Fruit fly (Drosophila melanogaster) whole organism, embryonic: Measurements from ENCODE around the gene pyd.
A peak's percentile ranks its signal among the peaks of the same experiment; 100 is the strongest.

Experiments used
- CG11695 ChIP-seq: fragments of 200-800 bp; sonication (Bioruptor generic); IDR thresholded peaks from 3 replicates; pipeline ENCODE4 v1.3.6; 2022; ENCODE audit warnings: missing biosample characterization, missing genetic modification characterization
- CG12071 ChIP-seq: fragments of 200-800 bp; sonication (Bioruptor generic); optimal IDR thresholded peaks from 3 replicates; lab custom pipeline; 2018; ENCODE audit warnings: missing biosample characterization, mild to moderate bottlenecking, missing genetic modification characterization
- CG12744 ChIP-seq: fragments of 200-800 bp; sonication (Bioruptor generic); optimal IDR thresholded peaks from 2 replicates; lab custom pipeline; 2016; ENCODE audit warnings: missing biosample characterization, missing genetic modification characterization
- CG12769 ChIP-seq: fragments of 200-800 bp; sonication (Bioruptor generic); optimal IDR thresholded peaks from 2 replicates; lab custom pipeline; 2019; ENCODE audit warnings: missing biosample characterization, mild to moderate bottlenecking, missing genetic modification characterization, moderate library complexity
- CG15514 ChIP-seq: fragments of 200-800 bp; sonication (Bioruptor generic); optimal IDR thresholded peaks from 3 replicates; lab custom pipeline; 2017; ENCODE audit warnings: missing biosample characterization, missing genetic modification characterization, mild to moderate bottlenecking, moderate library complexity, missing genetic modification reagents
- CG1602 ChIP-seq: fragments of 200-800 bp; sonication (Bioruptor generic); optimal IDR thresholded peaks from 3 replicates; lab custom pipeline; 2016; ENCODE audit warnings: missing biosample characterization, missing genetic modification characterization
- CG17186 ChIP-seq: fragments of 200-800 bp; sonication (Bioruptor generic); optimal IDR thresholded peaks from 3 replicates; lab custom pipeline; 2017; ENCODE audit warnings: missing biosample characterization, missing genetic modification reagents, missing genetic modification characterization
- CG2199 ChIP-seq: fragments of 200-800 bp; sonication (Bioruptor generic); IDR thresholded peaks from 3 replicates; pipeline ENCODE4 v1.3.6; 2022; ENCODE audit warnings: missing biosample characterization, missing genetic modification characterization
- CG2202 ChIP-seq: fragments of 200-800 bp; sonication (Bioruptor generic); optimal IDR thresholded peaks from 2 replicates; lab custom pipeline; 2018; ENCODE audit warnings: missing biosample characterization, mild to moderate bottlenecking, missing genetic modification characterization
- CG3065 ChIP-seq: fragments of 200-800 bp; sonication (Bioruptor generic); optimal IDR thresholded peaks from 2 replicates; lab custom pipeline; 2016; ENCODE audit warnings: missing biosample characterization, missing genetic modification characterization
- CG34224 ChIP-seq: fragments of 200-800 bp; sonication (Bioruptor generic); IDR thresholded peaks from 3 replicates; pipeline ENCODE4 v1.3.6; 2022; ENCODE audit warnings: missing biosample characterization, missing genetic modification characterization; ENCODE audit not compliant: partially characterized antibody
- CG4854 ChIP-seq: fragments of 200-800 bp; sonication (Bioruptor generic); optimal IDR thresholded peaks from 2 replicates; lab custom pipeline; 2016; ENCODE audit warnings: missing biosample characterization, missing genetic modification characterization, inconsistent platforms
- CG6175 ChIP-seq: fragments of 200-800 bp; sonication (Bioruptor generic); IDR thresholded peaks from 3 replicates; pipeline ENCODE4 v1.3.6; 2022; ENCODE audit warnings: missing biosample characterization, missing genetic modification characterization
- CG6791 ChIP-seq: fragments of 200-800 bp; sonication (Bioruptor generic); IDR thresholded peaks from 3 replicates; pipeline ENCODE4 v1.3.6; 2022; ENCODE audit warnings: missing biosample characterization, missing genetic modification characterization; ENCODE audit not compliant: partially characterized antibody
- CG7556 ChIP-seq: fragments of 200-800 bp; sonication (Bioruptor generic); optimal IDR thresholded peaks from 2 replicates; lab custom pipeline; 2017; ENCODE audit warnings: missing biosample characterization, mild to moderate bottlenecking, missing genetic modification characterization
- CG7963 ChIP-seq: fragments of 200-800 bp; sonication (Bioruptor generic); IDR thresholded peaks from 3 replicates; pipeline ENCODE4 v1.3.6; 2022; ENCODE audit warnings: missing biosample characterization, missing genetic modification characterization; ENCODE audit not compliant: partially characterized antibody
- CG8388 ChIP-seq: fragments of 200-800 bp; sonication (Bioruptor generic); optimal IDR thresholded peaks from 2 replicates; lab custom pipeline; 2019; ENCODE audit warnings: missing biosample characterization, mild to moderate bottlenecking, missing genetic modification characterization, moderate library complexity
- CG8944 ChIP-seq: fragments of 200-800 bp; sonication (Bioruptor generic); optimal IDR thresholded peaks from 3 replicates; lab custom pipeline; 2016; ENCODE audit warnings: missing biosample characterization, missing genetic modification characterization
- CG9932 ChIP-seq: fragments of 200-800 bp; sonication (Bioruptor generic); IDR thresholded peaks from 2 replicates; pipeline ENCODE4 v1.3.6; 2022; ENCODE audit warnings: missing biosample characterization, missing genetic modification characterization
- D ChIP-seq, 2 experiments: fragments of 200-800 bp in 1 of 2; fragments of >200 bp in 1 of 2; sonication (Bioruptor generic) in 1 of 2; optimal IDR thresholded peaks; 2 replicates in 1 of 2; 3 replicates in 1 of 2; lab custom pipeline; 2017; ENCODE audit warnings: mild to moderate bottlenecking in 1 of 2, missing biosample characterization in 1 of 2, missing genetic modification characterization in 1 of 2, missing genetic modification reagents in 1 of 2
- D19A ChIP-seq: fragments of 200-800 bp; optimal IDR thresholded peaks from 3 replicates; lab custom pipeline; 2019; ENCODE audit warnings: missing biosample characterization, mild to moderate bottlenecking, missing genetic modification characterization, moderate library complexity
- D19B ChIP-seq: fragments of 200-800 bp; sonication (Bioruptor generic); optimal IDR thresholded peaks from 2 replicates; lab custom pipeline; 2017; ENCODE audit warnings: missing biosample characterization, mild to moderate bottlenecking, missing genetic modification characterization
- Dfd ChIP-seq, 2 experiments: fragments of >200 bp; optimal IDR thresholded peaks; 2 replicates each; lab custom pipeline; 2017; ENCODE audit warnings: missing biosample characterization in 2 of 2, missing genetic modification characterization in 2 of 2
- Dp ChIP-seq: fragments of 200-800 bp; sonication (Bioruptor generic); optimal IDR thresholded peaks from 2 replicates; lab custom pipeline; 2018; ENCODE audit warnings: missing biosample characterization, mild to moderate bottlenecking, missing genetic modification characterization, moderate library complexity
- Dref ChIP-seq: fragments of 200-800 bp; sonication (Bioruptor generic); IDR thresholded peaks from 2 replicates; pipeline ENCODE4 v1.3.6; 2022; ENCODE audit warnings: missing biosample characterization, missing genetic modification characterization
- E2f2 ChIP-seq: fragments of 200-800 bp; sonication (Bioruptor generic); IDR thresholded peaks from 2 replicates; pipeline ENCODE4 v1.3.6; 2022; ENCODE audit warnings: missing biosample characterization, missing genetic modification characterization
- Elba2 ChIP-seq: fragments of 200-800 bp; sonication (Bioruptor generic); optimal IDR thresholded peaks from 3 replicates; lab custom pipeline; 2016; ENCODE audit warnings: missing biosample characterization, missing genetic modification characterization
- Lpt ChIP-seq: fragments of >200 bp; optimal IDR thresholded peaks from 2 replicates; lab custom pipeline; 2018; ENCODE audit warnings: missing biosample characterization, missing genetic modification characterization
- Med ChIP-seq: fragments of 200-800 bp; sonication (Bioruptor generic); peaks from one replicate; lab custom pipeline; 2016; ENCODE audit warnings: missing biosample characterization, missing genetic modification characterization, mild to moderate bottlenecking, inconsistent platforms, moderate library complexity
- Rfx ChIP-seq: fragments of 200-800 bp; sonication (Bioruptor generic); IDR thresholded peaks from 2 replicates; pipeline ENCODE4 v1.3.6; 2022; ENCODE audit warnings: missing biosample characterization, missing genetic modification characterization
- ab ChIP-seq: fragments of 200-800 bp; sonication (Bioruptor generic); optimal IDR thresholded peaks from 2 replicates; lab custom pipeline; 2016; ENCODE audit warnings: missing biosample characterization, missing genetic modification characterization
- abd-A ChIP-seq: fragments of 200-800 bp; sonication (Bioruptor generic); optimal IDR thresholded peaks from 3 replicates; lab custom pipeline; 2019; ENCODE audit warnings: missing biosample characterization, mild to moderate bottlenecking, missing genetic modification characterization, moderate library complexity
- amos ChIP-seq: fragments of 200-800 bp; sonication (Bioruptor generic); IDR thresholded peaks from 2 replicates; pipeline ENCODE4 v1.3.6; 2022; ENCODE audit warnings: missing biosample characterization, missing genetic modification characterization; ENCODE audit not compliant: partially characterized antibody
- cg ChIP-seq: fragments of 200-800 bp; sonication (Bioruptor generic); optimal IDR thresholded peaks from 3 replicates; lab custom pipeline; 2019; ENCODE audit warnings: missing biosample characterization, mild to moderate bottlenecking, missing genetic modification characterization, moderate library complexity
- chn ChIP-seq: fragments of 200-800 bp; sonication (Bioruptor generic); optimal IDR thresholded peaks from 2 replicates; lab custom pipeline; 2016; ENCODE audit warnings: missing biosample characterization, missing genetic modification characterization
- corto ChIP-seq: fragments of 200-800 bp; sonication (Bioruptor generic); optimal IDR thresholded peaks from 2 replicates; lab custom pipeline; 2016; ENCODE audit warnings: missing biosample characterization, mild to moderate bottlenecking, missing genetic modification characterization, moderate library complexity
- crol ChIP-seq: fragments of 200-800 bp; sonication (Bioruptor generic); IDR thresholded peaks from 2 replicates; pipeline ENCODE4 v1.3.6; 2022; ENCODE audit warnings: missing biosample characterization, missing genetic modification characterization
- h ChIP-seq: fragments of >200 bp; optimal IDR thresholded peaks from 2 replicates; lab custom pipeline; 2017
- her ChIP-seq: fragments of 200-800 bp; sonication (Bioruptor generic); optimal IDR thresholded peaks from 2 replicates; lab custom pipeline; 2016; ENCODE audit warnings: missing biosample characterization, missing genetic modification characterization
- oc ChIP-seq: fragments of 200-800 bp; sonication (Bioruptor generic); optimal IDR thresholded peaks from 2 replicates; lab custom pipeline; 2018; ENCODE audit warnings: missing biosample characterization, mild to moderate bottlenecking, missing genetic modification characterization, moderate library complexity
- rib ChIP-seq: fragments of 200-800 bp; sonication (Bioruptor generic); IDR thresholded peaks from 2 replicates; pipeline ENCODE4 v1.3.6; 2022; ENCODE audit warnings: missing biosample characterization, missing genetic modification characterization
- sens ChIP-seq: fragments of 200-800 bp; sonication (Bioruptor generic); peaks from one replicate; lab custom pipeline; 2016; ENCODE audit warnings: missing biosample characterization, missing genetic modification characterization
- slp2 ChIP-seq: fragments of 200-800 bp; sonication (Bioruptor generic); optimal IDR thresholded peaks from 2 replicates; lab custom pipeline; 2016; ENCODE audit warnings: missing biosample characterization, missing genetic modification characterization
- unc-4 ChIP-seq: fragments of 200-800 bp; sonication (Bioruptor generic); IDR thresholded peaks from 2 replicates; pipeline ENCODE4 v1.3.6; 2022; ENCODE audit warnings: missing biosample characterization, missing genetic modification characterization; ENCODE audit not compliant: partially characterized antibody
- unpg ChIP-seq: fragments of 200-800 bp; sonication (Bioruptor generic); optimal IDR thresholded peaks from 3 replicates; lab custom pipeline; 2018; ENCODE audit warnings: missing biosample characterization, mild to moderate bottlenecking, missing genetic modification characterization, moderate library complexity
- wek ChIP-seq: fragments of 200-800 bp; sonication (Bioruptor generic); optimal IDR thresholded peaks from 3 replicates; lab custom pipeline; 2018; ENCODE audit warnings: missing biosample characterization, mild to moderate bottlenecking, missing genetic modification characterization, moderate library complexity
- zfh1 ChIP-seq: fragments of 200-800 bp; sonication (Bioruptor generic); IDR thresholded peaks from 3 replicates; pipeline ENCODE4 v1.3.6; 2022; ENCODE audit warnings: missing biosample characterization, missing genetic modification characterization

pyd gene

dm6 chr3R:8807831-8808517 is 123.7 kb downstream of the pyd start (continued):
- TF ChIP-seq cg (GFP tag; lab: Kevin White, UChicago) (peak; percentile 37), rib (GFP tag; lab: Robert Waterston, UW) (peak; percentile 10; the same call in 1 of the 2 replicates), oc (tag; lab: Kevin White, UChicago) (peak; percentile 50), chn (GFP tag; lab: Kevin White, UChicago) (peak; percentile 54), slp2 (GFP tag; lab: Kevin White, UChicago) (no peak), CG11695 (GFP tag; lab: Robert Waterston, UW) (no peak), crol (peak; percentile 19; the same call in 1 of the 2 replicates), wek (GFP tag; lab: Kevin White, UChicago) (peak; percentile 28), CG15514 (GFP tag; lab: Kevin White, UChicago) (peak; percentile 6), CG9932 (peak; percentile 25; the same call in 1 of the 2 replicates), D (optimal IDR thresholded peaks at IDR 0.05; lab: Kevin White, UChicago) (peak; percentile 30), D (GFP tag; optimal IDR thresholded peaks at IDR 0.05; lab: Kevin White, UChicago) (no peak), corto (GFP tag; lab: Kevin White, UChicago) (peak; percentile 16), CG6791 (GFP tag; lab: Robert Waterston, UW) (peak; percentile 68; the same call in 1 of the 3 replicates), CG2199 (GFP tag; lab: Robert Waterston, UW) (peak; percentile 63; the same call in 1 of the 3 replicates), CG7556 (GFP tag; lab: Kevin White, UChicago) (no peak), abd-A (tag; lab: Kevin White, UChicago) (peak; percentile 84), CG1602 (GFP tag; lab: Kevin White, UChicago) (no peak), CG4854 (GFP tag; lab: Kevin White, UChicago) (no peak), Rfx (GFP tag; lab: Robert Waterston, UW) (0 out of 2 replicates have a peak, but pooled peaks have one; percentile 17), CG2202 (no peak), Med (peak; percentile 17), unpg (GFP tag; lab: Kevin White, UChicago) (no peak), CG34224 (GFP tag; lab: Robert Waterston, UW) (0 out of 3 replicates have a peak, but pooled peaks have one; percentile 10), D19B (GFP tag; lab: Kevin White, UChicago) (peak; percentile 24), CG12769 (tag; lab: Kevin White, UChicago) (peak; percentile 69), CG3065 (no peak)

dm6 chr3R:8807048-8807447 is 124.6 kb downstream of the pyd start:
- TF ChIP-seq D19A, result peak; percentile 59
- peak; percentile 78 for TF ChIP-seq E2f2 (GFP tag; lab: Robert Waterston, UW)
- no peak for TF ChIP-seq unc-4
- peak; percentile 75 for TF ChIP-seq CG17186 (GFP tag; lab: Kevin White, UChicago)
- TF ChIP-seq CG8388 (GFP tag; lab: Kevin White, UChicago), result no peak
- TF ChIP-seq Dp (GFP tag; lab: Kevin White, UChicago), result peak; percentile 72
- peak; percentile 38 for TF ChIP-seq Elba2

- no peak for TF ChIP-seq her
- TF ChIP-seq Dref (GFP tag; lab: Robert Waterston, UW), result no peak
- no peak for TF ChIP-seq CG12071
- peak; percentile 16 for TF ChIP-seq D (optimal IDR thresholded peaks at IDR 0.05; lab: Kevin White, UChicago)
- TF ChIP-seq D (GFP tag; optimal IDR thresholded peaks at IDR 0.05; lab: Kevin White, UChicago), result no peak
- TF ChIP-seq CG6175 (GFP tag; lab: Robert Waterston, UW), result no peak
- no peak for TF ChIP-seq Dfd (GFP tag; optimal IDR thresholded peaks at IDR 0.05; lab: Kevin White, UChicago)
- no peak for TF ChIP-seq h
- no peak for TF ChIP-seq ab (GFP tag; lab: Kevin White, UChicago)
- TF ChIP-seq CG17186 (GFP tag; lab: Kevin White, UChicago), result no peak
- TF ChIP-seq Lpt (GFP tag; lab: Kevin White, UChicago), result no peak
- no peak for TF ChIP-seq CG8944 (GFP tag; lab: Kevin White, UChicago)
- 0 out of 2 replicates have a peak, but pooled peaks have one; percentile 11 for TF ChIP-seq amos (GFP tag; lab: Robert Waterston, UW)
- 0 out of 3 replicates have a peak, but pooled peaks have one; percentile 31 for TF ChIP-seq zfh1 (GFP tag; lab: Robert Waterston, UW)
- peak; percentile 61 for TF ChIP-seq sens (GFP tag; lab: Kevin White, UChicago)
- 0 out of 3 replicates have a peak, but pooled peaks have one; percentile 54 for TF ChIP-seq CG7963 (GFP tag; lab: Robert Waterston, UW)
- no peak for TF ChIP-seq CG12744 (GFP tag; lab: Kevin White, UChicago)
Measured at dm6 chr3R:8806638-8807037, 125.1 kb downstream of the pyd start.
